Worm (Caenorhabditis elegans): ENCODE data around the gene cpz-2.

ce11 chrV:13423045-13423444, 42.1 kb downstream of the cpz-2 start, which contains the start of gene srv-9:
- TF ChIP-seq nhr-21 (tag; optimal IDR thresholded peaks at IDR 0.05) (no peak), nhr-129 (tag; optimal IDR thresholded peaks at IDR 0.05) (no peak), ama-1 (optimal IDR thresholded peaks at IDR 0.05) (no peak), ztf-4 (tag; optimal IDR thresholded peaks at IDR 0.05) (no peak), sma-3 (GFP tag; optimal IDR thresholded peaks at IDR 0.05) (no peak), lin-13 (GFP tag; optimal IDR thresholded peaks at IDR 0.05) (no peak), nhr-6 (tag; optimal IDR thresholded peaks at IDR 0.05) (no peak), fos-1 (tag; optimal IDR thresholded peaks at IDR 0.05) (no peak)

All from whole organism, L2 larva.